Fruit fly (Drosophila melanogaster) whole organism, adult: ENCODE measurements around the gene Mhcl.

ENCODE experiments used
- CG11617 ChIP-seq: fragments of 200-800 bp; sonication (Bioruptor generic); optimal IDR thresholded peaks from 2 replicates; lab custom pipeline; 2017; ENCODE audit warnings: mild to moderate bottlenecking, missing biosample characterization, missing genetic modification reagents, missing genetic modification characterization
- CG12768 ChIP-seq: fragments of 200-800 bp; sonication (Bioruptor generic); optimal IDR thresholded peaks from 2 replicates; lab custom pipeline; 2017; ENCODE audit warnings: missing biosample characterization, missing genetic modification characterization, mild to moderate bottlenecking, moderate library complexity, missing genetic modification reagents
- CG14711 ChIP-seq: fragments of 200-800 bp; sonication (Bioruptor generic); optimal IDR thresholded peaks from 2 replicates; lab custom pipeline; 2018; ENCODE audit warnings: missing biosample characterization, mild to moderate bottlenecking, missing genetic modification characterization, moderate library complexity
- CG1620 ChIP-seq: fragments of 200-800 bp; sonication (Bioruptor generic); optimal IDR thresholded peaks from 2 replicates; lab custom pipeline; 2016; ENCODE audit warnings: missing biosample characterization, missing genetic modification characterization
- CG33017 ChIP-seq: fragments of 200-800 bp; sonication (Bioruptor generic); optimal IDR thresholded peaks from 2 replicates; lab custom pipeline; 2018; ENCODE audit warnings: missing biosample characterization, mild to moderate bottlenecking, missing genetic modification characterization, moderate library complexity
- CG5204 ChIP-seq: fragments of 200-800 bp; sonication (Bioruptor generic); optimal IDR thresholded peaks from 2 replicates; lab custom pipeline; 2016; ENCODE audit warnings: missing biosample characterization, missing genetic modification characterization
- CG7045 ChIP-seq: fragments of 200-800 bp; sonication (Bioruptor generic); optimal IDR thresholded peaks from 2 replicates; lab custom pipeline; 2017; ENCODE audit warnings: missing biosample characterization, mild to moderate bottlenecking, missing genetic modification characterization
- CG7101 ChIP-seq: fragments of 200-800 bp; sonication (Bioruptor generic); optimal IDR thresholded peaks from 2 replicates; lab custom pipeline; 2018; ENCODE audit warnings: missing biosample characterization, mild to moderate bottlenecking, missing genetic modification characterization, moderate library complexity
- Clk ChIP-seq: fragments of 200-800 bp; sonication (Bioruptor generic); optimal IDR thresholded peaks from 2 replicates; lab custom pipeline; 2017; ENCODE audit warnings: missing biosample characterization, missing genetic modification characterization
- Crg-1 ChIP-seq: fragments of 200-800 bp; sonication (Bioruptor generic); optimal IDR thresholded peaks from 2 replicates; lab custom pipeline; 2016; ENCODE audit warnings: missing biosample characterization, missing genetic modification characterization
- Hr96 ChIP-seq: fragments of 200-800 bp; sonication (Bioruptor generic); optimal IDR thresholded peaks from 2 replicates; lab custom pipeline; 2016; ENCODE audit warnings: missing biosample characterization, missing genetic modification characterization
- Mnt ChIP-seq: fragments of 200-800 bp; sonication (Bioruptor generic); optimal IDR thresholded peaks from 2 replicates; lab custom pipeline; 2016; ENCODE audit warnings: missing biosample characterization, mild to moderate bottlenecking, missing genetic modification characterization
- bab1 ChIP-seq: fragments of 200-800 bp; sonication (Bioruptor generic); optimal IDR thresholded peaks from 3 replicates; lab custom pipeline; 2019; ENCODE audit warnings: missing biosample characterization, mild to moderate bottlenecking, missing genetic modification characterization, moderate library complexity
- cic ChIP-seq: fragments of 200-800 bp; sonication (Bioruptor generic); optimal IDR thresholded peaks from 2 replicates; lab custom pipeline; 2017; ENCODE audit warnings: missing biosample characterization, mild to moderate bottlenecking, missing genetic modification characterization, moderate library complexity
- cnc ChIP-seq, 2 experiments: fragments of >200 bp; optimal IDR thresholded peaks; 2 replicates each; lab custom pipeline; 2017
- kay ChIP-seq: fragments of 200-800 bp; sonication (Bioruptor generic); peaks from one replicate; lab custom pipeline; 2016; ENCODE audit warnings: missing biosample characterization, missing genetic modification characterization, borderline replicate concordance
- ovo ChIP-seq: fragments of 200-800 bp; sonication (Bioruptor generic); optimal IDR thresholded peaks from 2 replicates; lab custom pipeline; 2016; ENCODE audit warnings: missing biosample characterization, missing genetic modification characterization
- pad ChIP-seq: fragments of 200-800 bp; sonication (Bioruptor generic); optimal IDR thresholded peaks from 3 replicates; lab custom pipeline; 2017; ENCODE audit warnings: missing biosample characterization, missing genetic modification characterization, mild to moderate bottlenecking, moderate library complexity, missing genetic modification reagents
- tj ChIP-seq: fragments of 200-800 bp; sonication (Bioruptor generic); optimal IDR thresholded peaks from 3 replicates; lab custom pipeline; 2017; ENCODE audit warnings: missing biosample characterization, mild to moderate bottlenecking, missing genetic modification characterization, moderate library complexity
- toe ChIP-seq: fragments of 200-800 bp; sonication (Bioruptor generic); optimal IDR thresholded peaks from 2 replicates; lab custom pipeline; 2016; ENCODE audit warnings: missing biosample characterization, missing genetic modification characterization

Mhcl gene

dm6 chr3R:16080942-16081589 is 17.5 kb downstream of the Mhcl start, which contains the start of gene CG32855:
CG32855 (minus strand) TSS chr3R:16080992.
- TF ChIP-seq bab1 (GFP tag; lab: Kevin White, UChicago) (no peak), pad (no peak), CG1620 (GFP tag; lab: Kevin White, UChicago) (no peak), Clk (GFP tag; lab: Kevin White, UChicago) (no peak)

- TF ChIP-seq CG7101 (tag; lab: Kevin White, UChicago), result no peak
- no peak for TF ChIP-seq kay
- no peak for TF ChIP-seq CG1620 (GFP tag; lab: Kevin White, UChicago)
- no peak for TF ChIP-seq toe (GFP tag; lab: Kevin White, UChicago)
- no peak for TF ChIP-seq bab1 (GFP tag; lab: Kevin White, UChicago)
- no peak for TF ChIP-seq cic (GFP tag; lab: Kevin White, UChicago)
- no peak for TF ChIP-seq CG33017 (tag; lab: Kevin White, UChicago)
- no peak for TF ChIP-seq Mnt (GFP tag; lab: Kevin White, UChicago)
- TF ChIP-seq ovo (GFP tag; lab: Kevin White, UChicago), result no peak
- TF ChIP-seq Crg-1 (GFP tag; lab: Kevin White, UChicago), result no peak
- TF ChIP-seq CG7045 (GFP tag; lab: Kevin White, UChicago), result no peak
- TF ChIP-seq tj, result no peak
- no peak for TF ChIP-seq cnc (optimal IDR thresholded peaks at IDR 0.05; lab: Kevin White, UChicago)
- TF ChIP-seq CG11617 (GFP tag; lab: Kevin White, UChicago), result no peak
- TF ChIP-seq CG14711 (tag; lab: Kevin White, UChicago), result no peak
- no peak for TF ChIP-seq Clk (GFP tag; lab: Kevin White, UChicago)
- TF ChIP-seq Hr96 (GFP tag; lab: Kevin White, UChicago), result no peak
Observed at dm6 chr3R:16078247-16078646, 20.3 kb downstream of the Mhcl start.

dm6 chr3R:16074122-16074521 is 24.4 kb downstream of the Mhcl start:
- TF ChIP-seq kay, result no peak

dm6 chr3R:16072581-16072908 is 26.0 kb downstream of the Mhcl start:
- TF ChIP-seq pad, result no peak
- TF ChIP-seq CG14711 (tag; lab: Kevin White, UChicago), result no peak
- no peak for TF ChIP-seq Clk (GFP tag; lab: Kevin White, UChicago)
- TF ChIP-seq CG33017 (tag; lab: Kevin White, UChicago), result no peak
- no peak for TF ChIP-seq cic (GFP tag; lab: Kevin White, UChicago)
- TF ChIP-seq CG5204 (GFP tag; lab: Kevin White, UChicago), result no peak
- no peak for TF ChIP-seq CG7101 (tag; lab: Kevin White, UChicago)
- TF ChIP-seq CG11617 (GFP tag; lab: Kevin White, UChicago), result no peak

dm6 chr3R:16071689-16072580 is 26.6 kb downstream of the Mhcl start:
- TF ChIP-seq CG5204 (GFP tag; lab: Kevin White, UChicago), result peak; percentile 5
- no peak for TF ChIP-seq CG7045 (GFP tag; lab: Kevin White, UChicago)
- no peak for TF ChIP-seq CG1620 (GFP tag; lab: Kevin White, UChicago)
- no peak for TF ChIP-seq ovo (GFP tag; lab: Kevin White, UChicago)

dm6 chr3R:16069266-16069665 is 29.3 kb downstream of the Mhcl start:
- TF ChIP-seq cnc (optimal IDR thresholded peaks at IDR 0.05; lab: Kevin White, UChicago) (no peak), CG7045 (GFP tag; lab: Kevin White, UChicago) (no peak), tj (no peak), Clk (GFP tag; lab: Kevin White, UChicago) (no peak), CG5204 (GFP tag; lab: Kevin White, UChicago) (no peak), Mnt (GFP tag; lab: Kevin White, UChicago) (no peak), ovo (GFP tag; lab: Kevin White, UChicago) (no peak), Crg-1 (GFP tag; lab: Kevin White, UChicago) (no peak), CG12768 (GFP tag; lab: Kevin White, UChicago) (no peak), toe (GFP tag; lab: Kevin White, UChicago) (no peak), CG33017 (tag; lab: Kevin White, UChicago) (no peak), cic (GFP tag; lab: Kevin White, UChicago) (no peak), CG11617 (GFP tag; lab: Kevin White, UChicago) (no peak), CG7101 (tag; lab: Kevin White, UChicago) (no peak), kay (no peak), pad (no peak), CG1620 (GFP tag; lab: Kevin White, UChicago) (no peak), bab1 (GFP tag; lab: Kevin White, UChicago) (no peak), CG14711 (tag; lab: Kevin White, UChicago) (no peak)
